Worm (Caenorhabditis elegans) whole organism, mixed stage, embryonic: ENCODE measurements around the gene Y81B9A.4.

Source experiments
- M03D4.4 ChIP-seq: sonication (generic microtip); optimal IDR thresholded peaks from 2 replicates; lab custom pipeline; 2017; ENCODE audit warnings: mild to moderate bottlenecking, missing genetic modification characterization, missing compliant biosample characterization
- blmp-1 ChIP-seq: fragments of 150-350 bp; optimal IDR thresholded peaks from 2 replicates; lab custom pipeline; 2014; ENCODE audit warnings: missing biosample characterization, missing genetic modification characterization
- ceh-39 ChIP-seq: fragments of 150-350 bp; optimal IDR thresholded peaks from 2 replicates; lab custom pipeline; 2014; ENCODE audit warnings: missing biosample characterization, missing genetic modification characterization
- ceh-43 ChIP-seq: fragments of 200-800 bp; sonication (Bioruptor generic); optimal IDR thresholded peaks from 2 replicates; lab custom pipeline; 2018; ENCODE audit warnings: mild to moderate bottlenecking, missing genetic modification characterization, moderate library complexity, missing compliant biosample characterization
- ceh-83 ChIP-seq: fragments of 200-800 bp; sonication (Bioruptor generic); optimal IDR thresholded peaks from 2 replicates; lab custom pipeline; 2018; ENCODE audit warnings: mild to moderate bottlenecking, missing genetic modification characterization, missing compliant biosample characterization
- ces-1 ChIP-seq: fragments of 150-350 bp; optimal IDR thresholded peaks from 2 replicates; lab custom pipeline; 2014; ENCODE audit warnings: missing biosample characterization, missing genetic modification reagents, missing genetic modification characterization
- cnd-1 ChIP-seq: fragments of 200-800 bp; sonication (Bioruptor generic); optimal IDR thresholded peaks from 2 replicates; lab custom pipeline; 2018; ENCODE audit warnings: mild to moderate bottlenecking, missing genetic modification characterization, missing compliant biosample characterization
- elt-1 ChIP-seq: sonication (generic microtip); optimal IDR thresholded peaks from 2 replicates; lab custom pipeline; 2017; ENCODE audit warnings: missing genetic modification characterization, mild to moderate bottlenecking, missing compliant biosample characterization, antibody characterized with exemption, moderate library complexity, borderline replicate concordance; ENCODE audit not compliant: insufficient read depth
- elt-3 ChIP-seq: fragments of 150-350 bp; optimal IDR thresholded peaks from 2 replicates; lab custom pipeline; 2014; ENCODE audit warnings: missing biosample characterization, missing genetic modification characterization
- flh-1 ChIP-seq: fragments of 200-800 bp; sonication (Bioruptor generic); optimal IDR thresholded peaks from 2 replicates; lab custom pipeline; 2018; ENCODE audit warnings: mild to moderate bottlenecking, missing genetic modification characterization, moderate library complexity, missing compliant biosample characterization
- ham-2 ChIP-seq: fragments of 200-800 bp; sonication (Bioruptor generic); optimal IDR thresholded peaks from 2 replicates; lab custom pipeline; 2018; ENCODE audit warnings: mild to moderate bottlenecking, missing genetic modification characterization, missing compliant biosample characterization
- hlh-1 ChIP-seq: fragments of 150-350 bp; optimal IDR thresholded peaks from 2 replicates; lab custom pipeline; 2014; ENCODE audit warnings: missing biosample characterization, missing genetic modification reagents, missing genetic modification characterization
- lin-13 ChIP-seq: fragments of 150-350 bp; optimal IDR thresholded peaks from 2 replicates; lab custom pipeline; 2014; ENCODE audit warnings: missing biosample characterization, missing genetic modification characterization
- lin-32 ChIP-seq: fragments of 200-800 bp; sonication (Bioruptor generic); optimal IDR thresholded peaks from 2 replicates; lab custom pipeline; 2018; ENCODE audit warnings: mild to moderate bottlenecking, missing genetic modification characterization, missing compliant biosample characterization
- lsy-2 ChIP-seq: fragments of 150-350 bp; optimal IDR thresholded peaks from 2 replicates; lab custom pipeline; 2014; ENCODE audit warnings: missing biosample characterization, missing genetic modification characterization
- mab-5 ChIP-seq: fragments of 150-350 bp; optimal IDR thresholded peaks from 2 replicates; lab custom pipeline; 2014; ENCODE audit warnings: missing biosample characterization, missing genetic modification characterization
- mep-1 ChIP-seq: fragments of 150-350 bp; optimal IDR thresholded peaks from 2 replicates; lab custom pipeline; 2017; ENCODE audit warnings: missing biosample characterization, missing genetic modification reagents, missing genetic modification characterization, inconsistent platforms
- mls-2 ChIP-seq: sonication (generic microtip); optimal IDR thresholded peaks from 2 replicates; lab custom pipeline; 2016; ENCODE audit warnings: mild to moderate bottlenecking, missing genetic modification characterization, moderate library complexity, missing compliant biosample characterization
- nhr-12 ChIP-seq: fragments of 150-350 bp; optimal IDR thresholded peaks from 2 replicates; lab custom pipeline; 2014; ENCODE audit warnings: missing biosample characterization, missing genetic modification characterization
- nhr-2 ChIP-seq: fragments of 150-350 bp; optimal IDR thresholded peaks from 2 replicates; lab custom pipeline; 2014; ENCODE audit warnings: missing biosample characterization, missing genetic modification characterization
- nhr-237 ChIP-seq: fragments of 150-350 bp; optimal IDR thresholded peaks from 2 replicates; lab custom pipeline; 2014; ENCODE audit warnings: missing biosample characterization, missing genetic modification characterization
- nhr-28 ChIP-seq: fragments of 150-350 bp; optimal IDR thresholded peaks from 2 replicates; lab custom pipeline; 2014; ENCODE audit warnings: missing biosample characterization, missing genetic modification characterization
- nhr-76 ChIP-seq: sonication (generic microtip); optimal IDR thresholded peaks from 2 replicates; lab custom pipeline; 2017; ENCODE audit warnings: missing biosample characterization, missing genetic modification characterization
- pha-4 ChIP-seq: fragments of 150-350 bp; optimal IDR thresholded peaks from 2 replicates; lab custom pipeline; 2018; ENCODE audit warnings: missing biosample characterization, missing genetic modification reagents, missing genetic modification characterization
- sem-2 ChIP-seq: fragments of 200-800 bp; sonication (Bioruptor generic); optimal IDR thresholded peaks from 2 replicates; lab custom pipeline; 2018; ENCODE audit warnings: mild to moderate bottlenecking, missing genetic modification characterization, missing compliant biosample characterization
- sptf-1 ChIP-seq: sonication (generic microtip); optimal IDR thresholded peaks from 2 replicates; lab custom pipeline; 2017; ENCODE audit warnings: mild to moderate bottlenecking, missing genetic modification characterization, moderate library complexity, missing compliant biosample characterization
- tbx-8 ChIP-seq: fragments of 200-800 bp; sonication (Bioruptor generic); optimal IDR thresholded peaks from 2 replicates; lab custom pipeline; 2018; ENCODE audit warnings: mild to moderate bottlenecking, missing genetic modification characterization, moderate library complexity, missing compliant biosample characterization
- unc-120 ChIP-seq: sonication (generic microtip); optimal IDR thresholded peaks from 2 replicates; lab custom pipeline; 2017; ENCODE audit warnings: missing genetic modification characterization, missing compliant biosample characterization; ENCODE audit not compliant: poor library complexity, severe bottlenecking
- unc-39 ChIP-seq: fragments of 150-350 bp; optimal IDR thresholded peaks from 2 replicates; lab custom pipeline; 2014; ENCODE audit warnings: missing biosample characterization, missing genetic modification characterization
- unc-62 ChIP-seq: fragments of 150-350 bp; optimal IDR thresholded peaks from 2 replicates; lab custom pipeline; 2014; ENCODE audit warnings: missing biosample characterization, missing genetic modification reagents, missing genetic modification characterization
- zip-8 ChIP-seq: fragments of 150-350 bp; optimal IDR thresholded peaks from 2 replicates; lab custom pipeline; 2014; ENCODE audit warnings: missing biosample characterization, missing genetic modification characterization
- ztf-11 ChIP-seq: fragments of 150-350 bp; optimal IDR thresholded peaks from 2 replicates; lab custom pipeline; 2014; ENCODE audit warnings: missing biosample characterization, missing genetic modification characterization

Y81B9A.4 gene

DNA sequence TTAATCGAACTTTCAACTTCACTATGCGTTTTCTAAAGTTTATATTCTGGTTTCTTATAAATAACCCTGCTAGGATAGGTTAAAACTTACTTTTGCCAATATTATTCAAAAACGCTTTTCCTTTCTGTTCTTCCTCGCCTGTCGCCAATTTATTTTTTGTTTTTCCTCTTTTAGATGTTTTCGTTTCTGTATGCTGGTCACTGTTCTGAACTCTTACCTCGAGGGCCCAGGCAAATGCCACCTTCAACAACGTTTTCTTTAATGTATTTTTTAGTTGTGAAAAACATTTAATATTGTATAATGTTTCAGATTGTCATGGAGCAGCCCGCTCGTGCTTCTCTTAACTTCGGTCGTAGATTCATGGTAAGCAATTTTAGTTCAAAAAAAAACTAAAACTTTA lies 1.4 kb upstream of the Y81B9A.4 start, which contains the start of gene Y81B9A.3:
Y81B9A.3 (plus strand) TSS at position 301 of the 400 bp plus-strand sequence.
- no peak for TF ChIP-seq pha-4 (tag; lab: Kevin White, UChicago)
- no peak for TF ChIP-seq hlh-1 (tag; lab: Kevin White, UChicago)
- TF ChIP-seq sem-2 (GFP tag; lab: Kevin White, UChicago), result no peak
- TF ChIP-seq tbx-8 (GFP tag; lab: Kevin White, UChicago), result no peak
- no peak for TF ChIP-seq zip-8 (tag; lab: Kevin White, UChicago)
- TF ChIP-seq unc-62, result no peak
- no peak for TF ChIP-seq flh-1
- no peak for TF ChIP-seq mep-1 (tag; lab: Kevin White, UChicago)
- TF ChIP-seq mab-5 (tag; lab: Kevin White, UChicago), result no peak
- TF ChIP-seq nhr-2 (tag; lab: Kevin White, UChicago), result no peak
- no peak for TF ChIP-seq ceh-83
- no peak for TF ChIP-seq lin-13
- TF ChIP-seq lsy-2, result no peak
- no peak for TF ChIP-seq ham-2 (GFP tag; lab: Kevin White, UChicago)
- TF ChIP-seq ztf-11, result no peak
- no peak for TF ChIP-seq cnd-1 (tag; lab: Kevin White, UChicago)
- TF ChIP-seq ceh-43 (GFP tag; lab: Kevin White, UChicago), result no peak
- no peak for TF ChIP-seq blmp-1
- TF ChIP-seq ceh-39 (tag; lab: Kevin White, UChicago), result no peak
- no peak for TF ChIP-seq ces-1 (GFP tag; lab: Kevin White, UChicago)
- TF ChIP-seq, all 35 proteins: peak for 0

DNA sequence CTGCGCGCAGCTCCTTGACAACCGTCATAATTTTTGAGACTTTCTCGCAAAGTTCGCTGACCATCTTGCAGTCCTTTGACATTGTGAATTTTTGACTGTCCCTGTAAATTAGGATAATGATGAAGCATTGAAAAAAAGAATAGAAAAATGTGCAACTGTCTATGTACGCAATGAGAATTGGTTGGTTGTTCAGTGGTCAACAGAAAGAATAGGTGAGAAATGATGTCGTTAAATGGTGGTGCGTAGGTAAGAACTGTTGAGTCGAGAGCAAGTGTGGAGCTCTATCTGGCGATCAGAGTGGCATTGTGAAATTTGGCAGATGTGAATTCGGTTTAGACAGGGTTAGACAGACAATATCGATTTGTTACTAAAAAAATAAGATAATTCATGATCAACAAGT lies 6.3 kb downstream of the Y81B9A.4 start, which contains the start of gene B0563.8:
B0563.8 (minus strand) TSS at position 101 of the 400 bp plus-strand sequence.
- TF ChIP-seq elt-3 (tag; lab: Kevin White, UChicago) (no peak), cnd-1 (tag; lab: Kevin White, UChicago) (no peak), mls-2 (tag; lab: Kevin White, UChicago) (no peak), nhr-76 (no peak), tbx-8 (GFP tag; lab: Kevin White, UChicago) (no peak), hlh-1 (tag; lab: Kevin White, UChicago) (no peak), unc-39 (tag; lab: Kevin White, UChicago) (no peak), sem-2 (GFP tag; lab: Kevin White, UChicago) (no peak), nhr-12 (tag; lab: Kevin White, UChicago) (no peak)

ce11 chrX:9172733-9173132 lies 8.0 kb downstream of the Y81B9A.4 start:
- no peak for TF ChIP-seq nhr-237 (tag; lab: Kevin White, UChicago)
- no peak for TF ChIP-seq lin-32 (GFP tag; lab: Kevin White, UChicago)
- no peak for TF ChIP-seq nhr-28 (tag; lab: Kevin White, UChicago)
- TF ChIP-seq sptf-1 (tag; lab: Kevin White, UChicago), result no peak
- no peak for TF ChIP-seq mab-5 (tag; lab: Kevin White, UChicago)
- no peak for TF ChIP-seq tbx-8 (GFP tag; lab: Kevin White, UChicago)
- TF ChIP-seq mls-2 (tag; lab: Kevin White, UChicago), result no peak
- TF ChIP-seq elt-1 (tag; lab: Kevin White, UChicago), result no peak
- no peak for TF ChIP-seq ceh-83
- no peak for TF ChIP-seq M03D4.4 (tag; lab: Kevin White, UChicago)
- no peak for TF ChIP-seq ceh-43 (GFP tag; lab: Kevin White, UChicago)
- no peak for TF ChIP-seq pha-4 (tag; lab: Kevin White, UChicago)

DNA sequence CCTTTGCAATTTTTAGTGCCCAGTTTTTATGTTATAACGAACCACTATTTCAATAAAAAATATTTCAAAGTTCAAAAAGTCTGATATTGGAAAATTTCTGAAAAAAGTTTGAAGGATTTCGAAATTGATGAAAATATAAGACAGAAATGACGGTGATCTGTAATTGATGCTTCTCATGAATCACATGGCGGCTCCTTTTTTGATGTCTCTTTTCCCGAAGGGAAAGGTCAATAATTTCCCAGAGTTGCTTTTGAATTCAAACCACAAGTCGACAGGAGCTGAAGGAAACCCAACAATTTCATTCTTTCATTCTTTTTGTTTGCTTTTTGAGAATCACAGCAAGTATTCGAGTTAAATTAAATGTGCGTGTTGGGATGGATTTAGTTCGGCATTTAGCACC lies 8.4 kb downstream of the Y81B9A.4 start, which contains the start of gene B0563.18:
B0563.18 (plus strand) TSS at position 301 of the 400 bp plus-strand sequence.
- no peak for TF ChIP-seq ceh-83
- no peak for TF ChIP-seq unc-62
- no peak for TF ChIP-seq nhr-76
- TF ChIP-seq nhr-237 (tag; lab: Kevin White, UChicago), result no peak
- TF ChIP-seq elt-3 (tag; lab: Kevin White, UChicago), result no peak
- TF ChIP-seq mls-2 (tag; lab: Kevin White, UChicago), result no peak
- no peak for TF ChIP-seq mep-1 (tag; lab: Kevin White, UChicago)
- no peak for TF ChIP-seq unc-120 (tag; lab: Kevin White, UChicago)
- TF ChIP-seq nhr-12 (tag; lab: Kevin White, UChicago), result no peak
- TF ChIP-seq cnd-1 (tag; lab: Kevin White, UChicago), result no peak
- no peak for TF ChIP-seq nhr-28 (tag; lab: Kevin White, UChicago)
- no peak for TF ChIP-seq lin-32 (GFP tag; lab: Kevin White, UChicago)
- TF ChIP-seq mab-5 (tag; lab: Kevin White, UChicago), result no peak
- TF ChIP-seq ztf-11, result no peak
- TF ChIP-seq ceh-43 (GFP tag; lab: Kevin White, UChicago), result no peak
- TF ChIP-seq unc-39 (tag; lab: Kevin White, UChicago), result no peak
- no peak for TF ChIP-seq hlh-1 (tag; lab: Kevin White, UChicago)
- TF ChIP-seq, all 35 proteins: peak for 0
